Worm (Caenorhabditis elegans): ENCODE measurements around the gene srab-10.

Gene srab-10

DNA sequence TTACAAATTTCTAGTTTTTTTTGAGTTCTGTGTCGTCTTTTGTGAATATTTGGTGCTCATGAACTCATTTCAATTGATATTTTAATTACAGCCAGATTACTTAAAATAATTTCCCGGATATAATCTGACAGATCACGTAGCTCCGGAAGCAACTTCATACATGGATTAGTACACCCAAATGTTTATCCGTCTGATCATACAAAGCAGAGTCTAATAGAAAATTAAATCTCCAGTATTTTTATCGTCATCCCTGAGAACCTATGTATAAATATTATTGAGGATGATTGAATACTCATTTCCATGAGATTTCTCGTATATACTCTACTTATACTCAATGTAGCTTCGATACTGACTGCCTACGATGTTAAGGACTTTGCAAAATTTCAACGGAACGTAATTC, 19.5 kb downstream of the srab-10 start, which contains the start of gene Y73C8C.12 (continued):
- no peak for TF ChIP-seq F49E8.2 (tag; optimal IDR thresholded peaks at IDR 0.05; ENCODE audit: insufficient read depth)
- no peak for TF ChIP-seq madf-3 (GFP tag; IDR thresholded peaks at IDR 0.05)
- no peak for TF ChIP-seq dpff-1 (tag; optimal IDR thresholded peaks at IDR 0.05)
- TF ChIP-seq efl-1 (GFP tag; optimal IDR thresholded peaks at IDR 0.05) = no peak

DNA sequence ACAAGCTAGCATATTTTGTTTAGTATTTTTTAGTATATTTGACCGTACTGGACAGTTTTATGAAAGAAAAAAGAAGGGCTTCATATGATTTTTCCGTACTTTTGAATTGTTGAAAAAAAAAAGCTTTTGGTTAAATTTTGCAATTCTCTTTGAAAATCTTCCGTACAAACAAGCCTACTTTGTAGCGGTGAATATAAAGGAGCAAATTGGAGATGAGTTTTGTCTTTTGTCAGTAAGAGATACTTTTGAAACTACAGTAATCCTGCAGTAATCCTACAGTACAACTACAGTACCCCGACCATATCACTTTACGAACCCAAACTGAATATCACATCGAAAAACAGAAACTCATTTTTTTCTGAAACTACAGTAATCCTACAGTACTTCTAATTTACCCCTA, 22.0 kb downstream of the srab-10 start:
- TF ChIP-seq mxl-1 (tag; optimal IDR thresholded peaks at IDR 0.05) (no peak), T07F8.4 (tag; optimal IDR thresholded peaks at IDR 0.05) (no peak), zim-3 (tag; optimal IDR thresholded peaks at IDR 0.05) (no peak), Y67H2A.10 (GFP tag; conservative IDR thresholded peaks at IDR 0.05) (no peak), cebp-1 (GFP tag; IDR thresholded peaks at IDR 0.05) (no peak), cebp-1 (tag; optimal IDR thresholded peaks at IDR 0.05) (no peak), attf-5 (GFP tag; optimal IDR thresholded peaks at IDR 0.05) (no peak), dox-1 (GFP tag; IDR thresholded peaks at IDR 0.05) (no peak), mel-28 (tag; optimal IDR thresholded peaks at IDR 0.05; ENCODE audit: borderline replicate concordance) (no peak), attf-6 (GFP tag; IDR thresholded peaks at IDR 0.05) (no peak)

DNA sequence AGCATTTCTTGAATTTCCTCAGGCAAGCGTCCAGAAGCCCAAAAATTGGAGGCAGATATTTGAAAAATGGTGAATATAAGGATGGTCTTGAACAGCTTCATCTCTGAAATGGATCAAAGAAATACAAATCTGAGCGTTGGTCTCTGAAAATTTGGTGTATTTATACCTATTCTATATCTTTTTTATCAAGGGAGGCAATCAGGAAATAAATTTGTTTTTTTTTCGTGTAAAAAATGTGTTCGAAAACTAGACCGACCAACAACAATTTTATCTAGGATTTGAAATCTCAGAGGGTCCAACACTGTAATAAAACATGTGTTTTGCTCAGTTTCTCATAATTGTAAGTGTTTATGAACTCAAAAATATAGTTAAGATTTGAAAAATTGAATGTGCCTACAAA, 22.7 kb downstream of the srab-10 start, which contains the start of gene srt-56:
Gene srt-56, minus strand, starts transcription at position 101 of the 400 bp plus-strand sequence.
- no peak for TF ChIP-seq gei-17 (GFP tag; optimal IDR thresholded peaks at IDR 0.05)
- no peak for TF ChIP-seq snpc-1.1 (tag; optimal IDR thresholded peaks at IDR 0.05; ENCODE audit: insufficient read depth)
- TF ChIP-seq C17E4.6 (GFP tag; IDR thresholded peaks at IDR 0.05) = no peak
- no peak for TF ChIP-seq egrh-3 (GFP tag; IDR thresholded peaks at IDR 0.05)
- TF ChIP-seq ceh-58 (GFP tag; IDR thresholded peaks at IDR 0.05) = no peak
- no peak for TF ChIP-seq dpff-1 (tag; optimal IDR thresholded peaks at IDR 0.05)
- no peak for TF ChIP-seq nhr-120 (GFP tag; IDR thresholded peaks at IDR 0.05)
- no peak for TF ChIP-seq nhr-179 (tag; optimal IDR thresholded peaks at IDR 0.05)
- TF ChIP-seq madf-8 (GFP tag; conservative IDR thresholded peaks at IDR 0.05) = no peak
- no peak for TF ChIP-seq nfyb-1 (GFP tag; IDR thresholded peaks at IDR 0.05)
- no peak for TF ChIP-seq efl-1 (GFP tag; optimal IDR thresholded peaks at IDR 0.05)
- no peak for TF ChIP-seq madf-3 (GFP tag; IDR thresholded peaks at IDR 0.05)
- no peak for TF ChIP-seq ccch-3 (GFP tag; optimal IDR thresholded peaks at IDR 0.05)
- TF ChIP-seq egl-44 (GFP tag; IDR thresholded peaks at IDR 0.05) = no peak
- no peak for TF ChIP-seq lin-54 (GFP tag; optimal IDR thresholded peaks at IDR 0.05)
- TF ChIP-seq cebp-2 (GFP tag; IDR thresholded peaks at IDR 0.05) = no peak
- no peak for TF ChIP-seq B0019.2 (GFP tag; conservative IDR thresholded peaks at IDR 0.05)
- TF ChIP-seq fkh-3 (tag; optimal IDR thresholded peaks at IDR 0.05) = no peak

DNA sequence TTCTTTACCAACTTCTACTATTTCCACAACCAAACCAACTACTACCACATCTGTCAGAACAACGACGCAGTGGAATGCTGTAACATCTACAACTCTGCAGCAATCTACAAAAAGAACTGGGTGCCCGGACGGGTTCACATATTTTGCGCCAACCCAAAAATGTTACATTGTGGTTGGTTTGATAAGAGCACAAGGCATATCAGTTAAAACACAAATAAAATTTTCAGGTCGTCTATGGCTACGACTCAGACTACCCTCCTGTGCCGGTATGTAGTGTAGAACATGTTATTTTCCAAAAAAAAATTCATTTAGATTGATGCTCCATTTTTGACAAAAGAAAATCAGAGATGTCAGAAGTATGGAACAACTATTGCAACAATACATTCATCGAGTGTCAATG, 25.2 kb downstream of the srab-10 start:
- TF ChIP-seq snpc-3.4 (tag; optimal IDR thresholded peaks at IDR 0.05) = no peak
- TF ChIP-seq xnd-1 (tag; optimal IDR thresholded peaks at IDR 0.05) = no peak
- TF ChIP-seq F22D6.2 (tag; optimal IDR thresholded peaks at IDR 0.05) = no peak
- TF ChIP-seq dpff-1 (tag; optimal IDR thresholded peaks at IDR 0.05) = no peak
- peak; percentile 50 for TF ChIP-seq nhr-80 (tag; optimal IDR thresholded peaks at IDR 0.05)
- no peak for TF ChIP-seq nfya-2 (GFP tag; IDR thresholded peaks at IDR 0.05)
- no peak for TF ChIP-seq B0336.3 (GFP tag; IDR thresholded peaks at IDR 0.05)
- TF ChIP-seq dox-1 (GFP tag; IDR thresholded peaks at IDR 0.05) = 0 out of 2 replicates have a peak, but pooled peaks have one; percentile 34
- TF ChIP-seq T26A5.8 (tag; optimal IDR thresholded peaks at IDR 0.05) = no peak
- TF ChIP-seq egl-44 (GFP tag; IDR thresholded peaks at IDR 0.05) = no peak
- TF ChIP-seq chd-7 (tag; optimal IDR thresholded peaks at IDR 0.05) = no peak

All from whole organism, young adult.